Worm (Caenorhabditis elegans) whole organism, midembryonic: Measurements from ENCODE around the gene npp-8.

Experiments used
- T22C8.4 ChIP-seq: fragments of 200-800 bp; sonication (Bioruptor generic); IDR thresholded peaks from 2 replicates; pipeline ENCODE4 v1.3.6; 2022; ENCODE audit warnings: missing genetic modification characterization, missing compliant biosample characterization
- cog-1 ChIP-seq: sonication (generic microtip); optimal IDR thresholded peaks from 2 replicates; lab custom pipeline; 2016; ENCODE audit warnings: missing genetic modification characterization, missing compliant biosample characterization
- flt-1 ChIP-seq: fragments of 200-800 bp; sonication (Bioruptor generic); IDR thresholded peaks from 2 replicates; pipeline ENCODE4 v1.3.6; 2022; ENCODE audit warnings: missing genetic modification characterization, missing compliant biosample characterization
- klf-2 ChIP-seq: fragments of 200-800 bp; sonication (Bioruptor generic); conservative IDR thresholded peaks from 2 replicates; pipeline ENCODE4 v1.3.6; 2022; ENCODE audit warnings: missing genetic modification reagents, missing genetic modification characterization, missing compliant biosample characterization
- med-1 ChIP-seq: sonication (generic microtip); optimal IDR thresholded peaks from 2 replicates; lab custom pipeline; 2017; ENCODE audit warnings: missing genetic modification characterization, mild to moderate bottlenecking, missing compliant biosample characterization, antibody characterized with exemption, missing genetic modification reagents; ENCODE audit not compliant: insufficient read depth
- ref-1 ChIP-seq: fragments of 200-800 bp; sonication (Bioruptor generic); conservative IDR thresholded peaks from 2 replicates; pipeline ENCODE4 v1.3.6; 2022; ENCODE audit warnings: missing genetic modification reagents, missing genetic modification characterization, missing compliant biosample characterization
- tab-1 ChIP-seq: fragments of 200-800 bp; sonication (Bioruptor generic); IDR thresholded peaks from 2 replicates; pipeline ENCODE4 v1.3.6; 2022; ENCODE audit warnings: missing genetic modification characterization, missing compliant biosample characterization
- ztf-23 ChIP-seq: fragments of 200-800 bp; sonication (Bioruptor generic); IDR thresholded peaks from 2 replicates; pipeline ENCODE4 v1.3.6; 2022; ENCODE audit warnings: missing genetic modification reagents, missing genetic modification characterization, missing compliant biosample characterization
- ztf-29 ChIP-seq: fragments of 200-800 bp; sonication (Bioruptor generic); IDR thresholded peaks from 2 replicates; pipeline ENCODE4 v1.3.6; 2022; ENCODE audit warnings: missing genetic modification reagents, missing genetic modification characterization, missing compliant biosample characterization

- no peak for TF ChIP-seq flt-1 (GFP tag; lab: Robert Waterston, UW)
- no peak for TF ChIP-seq ztf-23 (GFP tag; lab: Robert Waterston, UW)
- TF ChIP-seq klf-2 (GFP tag; lab: Robert Waterston, UW): no peak
- TF ChIP-seq T22C8.4 (GFP tag; lab: Robert Waterston, UW): no peak
- no peak for TF ChIP-seq med-1 (GFP tag; lab: Kevin White, UChicago)
- TF ChIP-seq ztf-29 (GFP tag; lab: Robert Waterston, UW): no peak
- TF ChIP-seq ref-1: no peak
- no peak for TF ChIP-seq cog-1 (tag; lab: Kevin White, UChicago)
- no peak for TF ChIP-seq tab-1 (GFP tag; lab: Robert Waterston, UW)
These were observed 72.2 kb downstream of the npp-8 start, which contains the start of gene K03H6.1 for ce11 chrIV:1523418-1523817.
